Worm (Caenorhabditis elegans) whole organism, L1 larva: ENCODE data around the gene eelo-1.

Experiments used
- egl-27 ChIP-seq, 2 experiments: fragments of 150-350 bp in 1 of 2; sonication (generic microtip); optimal IDR thresholded peaks; 3 replicates each; lab custom pipeline; 2017 to 2018; ENCODE audit warnings: missing biosample characterization in 2 of 2, missing genetic modification characterization in 2 of 2, missing genetic modification reagents in 2 of 2
- fos-1 ChIP-seq: fragments of 150-350 bp; optimal IDR thresholded peaks from 2 replicates; lab custom pipeline; 2014; ENCODE audit warnings: missing biosample characterization, missing genetic modification characterization
- snpc-4 ChIP-seq: fragments of 150-350 bp; optimal IDR thresholded peaks from 2 replicates; lab custom pipeline; 2014; ENCODE audit warnings: missing biosample characterization, missing genetic modification characterization
- unc-86 ChIP-seq: sonication (generic microtip); optimal IDR thresholded peaks from 2 replicates; lab custom pipeline; 2016; ENCODE audit warnings: missing genetic modification characterization, missing compliant biosample characterization
- zip-4 ChIP-seq: fragments of 200-800 bp; sonication (Bioruptor generic); optimal IDR thresholded peaks from 2 replicates; lab custom pipeline; 2018; ENCODE audit warnings: mild to moderate bottlenecking, missing genetic modification characterization, moderate library complexity, missing compliant biosample characterization

ce11 chrIII:1519906-1520305, 38.4 kb downstream of the eelo-1 start:
- TF ChIP-seq zip-4 (GFP tag; lab: Kevin White, UChicago) (no peak), fos-1 (no peak), snpc-4 (tag; lab: Kevin White, UChicago) (no peak), unc-86 (tag; lab: Kevin White, UChicago) (no peak), egl-27 (tag; optimal IDR thresholded peaks at IDR 0.05; lab: Kevin White, UChicago) (no peak)
